Fruit fly (Drosophila melanogaster) Kc167 (cell line): ENCODE results near the gene Snx3.

Experiments
- Myc ChIP-seq: fragments of >200 bp; optimal IDR thresholded peaks from 2 replicates; lab custom pipeline; 2017; ENCODE audit warnings: missing external identifiers
- Sin3A ChIP-seq: fragments of >200 bp; optimal IDR thresholded peaks from 2 replicates; lab custom pipeline; 2018; ENCODE audit warnings: missing external identifiers
- h ChIP-seq: fragments of >200 bp; optimal IDR thresholded peaks from 3 replicates; lab custom pipeline; 2018; ENCODE audit warnings: missing external identifiers
- insv ChIP-seq: fragments of >200 bp; optimal IDR thresholded peaks from 3 replicates; lab custom pipeline; 2018; ENCODE audit warnings: missing external identifiers
- psq ChIP-seq: fragments of >200 bp; optimal IDR thresholded peaks from 2 replicates; lab custom pipeline; 2017; ENCODE audit warnings: missing external identifiers
- ttk ChIP-seq: sonication (Bioruptor generic); optimal IDR thresholded peaks from 2 replicates; lab custom pipeline; 2017; ENCODE audit warnings: missing external identifiers

Snx3 gene

dm6 chr3R:12627691-12628148, at the start of gene Snx3, which contains the start of gene Vha55:
Gene Snx3, plus strand, starts transcription at chr3R:12628031.
Gene Vha55, minus strand, starts transcription at chr3R:12627829.
- TF ChIP-seq h (lab: Kevin White, UChicago): no peak
- no peak for TF ChIP-seq ttk (lab: Kevin White, UChicago)
- TF ChIP-seq psq (lab: Kevin White, UChicago): no peak
- no peak for TF ChIP-seq Sin3A (lab: Kevin White, UChicago)
- no peak for TF ChIP-seq Myc (lab: Kevin White, UChicago)
- TF ChIP-seq insv (lab: Kevin White, UChicago): no peak

dm6 chr3R:12591672-12592071, 36.2 kb upstream of the Snx3 start:
- no peak for TF ChIP-seq Sin3A (lab: Kevin White, UChicago)
- no peak for TF ChIP-seq insv (lab: Kevin White, UChicago)
- TF ChIP-seq ttk (lab: Kevin White, UChicago): no peak
- TF ChIP-seq psq (lab: Kevin White, UChicago): no peak
- no peak for TF ChIP-seq Myc (lab: Kevin White, UChicago)
- no peak for TF ChIP-seq h (lab: Kevin White, UChicago)

dm6 chr3R:12595187-12595889, 32.5 kb upstream of the Snx3 start, which contains the start of gene Octbeta2R:
Gene Octbeta2R, minus strand, starts transcription at chr3R:12595725.
- no peak for TF ChIP-seq ttk (lab: Kevin White, UChicago)
- TF ChIP-seq Sin3A (lab: Kevin White, UChicago): no peak
- TF ChIP-seq Myc (lab: Kevin White, UChicago): no peak
- no peak for TF ChIP-seq h (lab: Kevin White, UChicago)
- TF ChIP-seq insv (lab: Kevin White, UChicago): no peak
- TF ChIP-seq psq (lab: Kevin White, UChicago): no peak

dm6 chr3R:12595890-12596215, 32.0 kb upstream of the Snx3 start:
- no peak for TF ChIP-seq ttk (lab: Kevin White, UChicago)
- no peak for TF ChIP-seq Myc (lab: Kevin White, UChicago)
- TF ChIP-seq Sin3A (lab: Kevin White, UChicago): no peak
- TF ChIP-seq insv (lab: Kevin White, UChicago): no peak
- no peak for TF ChIP-seq h (lab: Kevin White, UChicago)
- TF ChIP-seq psq (lab: Kevin White, UChicago): no peak

- TF ChIP-seq Sin3A (lab: Kevin White, UChicago): no peak
- no peak for TF ChIP-seq psq (lab: Kevin White, UChicago)
- no peak for TF ChIP-seq ttk (lab: Kevin White, UChicago)
- no peak for TF ChIP-seq Myc (lab: Kevin White, UChicago)
- TF ChIP-seq h (lab: Kevin White, UChicago): no peak
- no peak for TF ChIP-seq insv (lab: Kevin White, UChicago)
Measured at dm6 chr3R:12611973-12612372, 15.9 kb upstream of the Snx3 start.

- TF ChIP-seq insv (lab: Kevin White, UChicago): no peak
- no peak for TF ChIP-seq ttk (lab: Kevin White, UChicago)
- no peak for TF ChIP-seq Sin3A (lab: Kevin White, UChicago)
- no peak for TF ChIP-seq psq (lab: Kevin White, UChicago)
- no peak for TF ChIP-seq h (lab: Kevin White, UChicago)
- TF ChIP-seq Myc (lab: Kevin White, UChicago): no peak
Measured at dm6 chr3R:12615553-12615952, 12.3 kb upstream of the Snx3 start.

dm6 chr3R:12622778-12623177, 5.1 kb upstream of the Snx3 start:
- TF ChIP-seq Myc (lab: Kevin White, UChicago): no peak
- no peak for TF ChIP-seq ttk (lab: Kevin White, UChicago)
- TF ChIP-seq psq (lab: Kevin White, UChicago): no peak
- TF ChIP-seq insv (lab: Kevin White, UChicago): no peak
- TF ChIP-seq Sin3A (lab: Kevin White, UChicago): no peak
- no peak for TF ChIP-seq h (lab: Kevin White, UChicago)

dm6 chr3R:12624913-12625312, 2.9 kb upstream of the Snx3 start:
- TF ChIP-seq ttk (lab: Kevin White, UChicago): no peak
- no peak for TF ChIP-seq Sin3A (lab: Kevin White, UChicago)
- TF ChIP-seq h (lab: Kevin White, UChicago): no peak
- no peak for TF ChIP-seq psq (lab: Kevin White, UChicago)
- no peak for TF ChIP-seq Myc (lab: Kevin White, UChicago)
- no peak for TF ChIP-seq insv (lab: Kevin White, UChicago)

dm6 chr3R:12626674-12627382, 1.0 kb upstream of the Snx3 start:
- TF ChIP-seq psq (lab: Kevin White, UChicago) (peak; percentile 86), Myc (lab: Kevin White, UChicago) (no peak)

dm6 chr3R:12628395-12628928, 631 bp downstream of the Snx3 start:
- TF ChIP-seq insv (lab: Kevin White, UChicago) (no peak), Myc (lab: Kevin White, UChicago) (no peak), psq (lab: Kevin White, UChicago) (no peak), ttk (lab: Kevin White, UChicago) (no peak), h (lab: Kevin White, UChicago) (no peak), Sin3A (lab: Kevin White, UChicago) (no peak)

- TF ChIP-seq ttk (lab: Kevin White, UChicago) (no peak), psq (lab: Kevin White, UChicago) (no peak), Sin3A (lab: Kevin White, UChicago) (no peak), Myc (lab: Kevin White, UChicago) (no peak), insv (lab: Kevin White, UChicago) (no peak), h (lab: Kevin White, UChicago) (no peak)
Measured at dm6 chr3R:12630369-12630768, 2.5 kb downstream of the Snx3 start, which contains the start of gene Not10. Gene Not10, plus strand, starts transcription at chr3R:12630647.
